Worm (Caenorhabditis elegans): ENCODE data around the gene Y57G11C.499.
"Not testable (repeated sequence)": the region's sequence is repeated elsewhere in the genome, so short reads cannot be mapped to it uniquely, and the experiment has no call there.

Gene Y57G11C.499

ce11 chrIV:14781537-14781936 lies 26.8 kb upstream of the Y57G11C.499 start, which contains the start of gene Y57G11C.8:
Gene Y57G11C.8 (plus strand): TSS chrIV:14781837.
- TF ChIP-seq dao-5 (tag; optimal IDR thresholded peaks at IDR 0.05) (no peak), W03F9.2 (tag; optimal IDR thresholded peaks at IDR 0.05) (no peak), him-1 (tag; optimal IDR thresholded peaks at IDR 0.05) (no peak)

ce11 chrIV:14774454-14774853 lies 19.7 kb upstream of the Y57G11C.499 start, which contains the start of gene Y57G11C.51:
Gene Y57G11C.51 (minus strand): TSS chrIV:14774554.
- TF ChIP-seq him-1, W03F9.2, dao-5 (tag; optimal IDR thresholded peaks at IDR 0.05): not testable (repeated sequence)

ce11 chrIV:14773280-14774071 lies 18.7 kb upstream of the Y57G11C.499 start, which contains the start of gene Y57G11C.36:
Gene Y57G11C.36 (minus strand): TSS chrIV:14773781.
- no peak for TF ChIP-seq dao-5 (tag; optimal IDR thresholded peaks at IDR 0.05)
- no peak for TF ChIP-seq him-1 (tag; optimal IDR thresholded peaks at IDR 0.05)
- TF ChIP-seq W03F9.2 (tag; optimal IDR thresholded peaks at IDR 0.05) = no peak

- TF ChIP-seq dao-5 (tag; optimal IDR thresholded peaks at IDR 0.05) = no peak
- no peak for TF ChIP-seq W03F9.2 (tag; optimal IDR thresholded peaks at IDR 0.05)
- no peak for TF ChIP-seq him-1 (tag; optimal IDR thresholded peaks at IDR 0.05)
Observed at ce11 chrIV:14771325-14771724, 16.6 kb upstream of the Y57G11C.499 start, which contains the start of gene degl-1. Gene degl-1 (minus strand): TSS chrIV:14771425.

- TF ChIP-seq him-1 (tag; optimal IDR thresholded peaks at IDR 0.05) = no peak
- TF ChIP-seq W03F9.2 (tag; optimal IDR thresholded peaks at IDR 0.05) = no peak
Observed at ce11 chrIV:14770663-14771062, 15.9 kb upstream of the Y57G11C.499 start.

- TF ChIP-seq him-1 (tag; optimal IDR thresholded peaks at IDR 0.05) = no peak
Observed at ce11 chrIV:14769218-14769835, 14.6 kb upstream of the Y57G11C.499 start, which contains the start of gene Y57G11C.43. Gene Y57G11C.43 (plus strand): TSS chrIV:14769441.

ce11 chrIV:14767693-14768251 lies 13.0 kb upstream of the Y57G11C.499 start, which contains the start of the genes mrps-7 and Y57G11C.3:
Gene mrps-7 (minus strand): TSS chrIV:14767730.
Gene Y57G11C.3 (plus strand): TSS chrIV:14768201.
- TF ChIP-seq W03F9.2 (tag; optimal IDR thresholded peaks at IDR 0.05) (peak; percentile 89), dao-5 (tag; optimal IDR thresholded peaks at IDR 0.05) (no peak), him-1 (tag; optimal IDR thresholded peaks at IDR 0.05) (peak; percentile 41)

ce11 chrIV:14766382-14766781 lies 11.6 kb upstream of the Y57G11C.499 start, which contains the start of gene vti-1:
Gene vti-1 (minus strand): TSS chrIV:14766665.
- TF ChIP-seq W03F9.2 (tag; optimal IDR thresholded peaks at IDR 0.05) (no peak), dao-5 (tag; optimal IDR thresholded peaks at IDR 0.05) (no peak), him-1 (tag; optimal IDR thresholded peaks at IDR 0.05) (no peak)

- TF ChIP-seq W03F9.2 (tag; optimal IDR thresholded peaks at IDR 0.05) (no peak), dao-5 (tag; optimal IDR thresholded peaks at IDR 0.05) (no peak), him-1 (tag; optimal IDR thresholded peaks at IDR 0.05) (no peak)
Observed at ce11 chrIV:14765336-14765735, 10.6 kb upstream of the Y57G11C.499 start, which contains the start of gene Y57G11C.5. Gene Y57G11C.5 (minus strand): TSS chrIV:14765436.

- no peak for TF ChIP-seq him-1 (tag; optimal IDR thresholded peaks at IDR 0.05)
- no peak for TF ChIP-seq dao-5 (tag; optimal IDR thresholded peaks at IDR 0.05)
- peak; percentile 33 for TF ChIP-seq W03F9.2 (tag; optimal IDR thresholded peaks at IDR 0.05)
Observed at ce11 chrIV:14764719-14765173, 10.0 kb upstream of the Y57G11C.499 start.

- TF ChIP-seq him-1 (tag; optimal IDR thresholded peaks at IDR 0.05) (no peak), W03F9.2 (tag; optimal IDR thresholded peaks at IDR 0.05) (no peak), dao-5 (tag; optimal IDR thresholded peaks at IDR 0.05) (no peak)
Observed at ce11 chrIV:14763938-14764718, 9.4 kb upstream of the Y57G11C.499 start.

- TF ChIP-seq dao-5 (tag; optimal IDR thresholded peaks at IDR 0.05) (no peak), W03F9.2 (tag; optimal IDR thresholded peaks at IDR 0.05) (no peak), him-1 (tag; optimal IDR thresholded peaks at IDR 0.05) (no peak)
Observed at ce11 chrIV:14760845-14761244, 6.1 kb upstream of the Y57G11C.499 start, which contains the start of gene ptp-5.2. Gene ptp-5.2 (minus strand): TSS chrIV:14760945.

- TF ChIP-seq dao-5 (tag; optimal IDR thresholded peaks at IDR 0.05) = no peak
- no peak for TF ChIP-seq him-1 (tag; optimal IDR thresholded peaks at IDR 0.05)
- TF ChIP-seq W03F9.2 (tag; optimal IDR thresholded peaks at IDR 0.05) = no peak
Observed at ce11 chrIV:14759662-14760061, 4.9 kb upstream of the Y57G11C.499 start.

Data from whole organism, L4/young adult.